Worm (Caenorhabditis elegans) whole organism, L4 larva: Measurements from ENCODE around the gene scrm-3.

Experiments
- D1046.2 ChIP-seq: fragments of 200-800 bp; sonication (Bioruptor generic); IDR thresholded peaks from 2 replicates; pipeline ENCODE4 v1.3.6; 2022; ENCODE audit warnings: missing genetic modification characterization, missing compliant biosample characterization
- F26F4.8 ChIP-seq: fragments of 200-800 bp; sonication (Bioruptor generic); conservative IDR thresholded peaks from 2 replicates; pipeline ENCODE4 v1.3.6; 2022; ENCODE audit warnings: missing genetic modification characterization, missing compliant biosample characterization
- R02D3.7 ChIP-seq: fragments of 150-350 bp; sonication (generic microtip); optimal IDR thresholded peaks from 3 replicates; lab custom pipeline; 2014; ENCODE audit warnings: missing biosample characterization, missing genetic modification characterization
- Y48G9A.11 ChIP-seq: fragments of 200-800 bp; sonication (Bioruptor generic); IDR thresholded peaks from 2 replicates; pipeline ENCODE4 v1.3.6; 2022; ENCODE audit warnings: missing genetic modification reagents, missing genetic modification characterization, missing compliant biosample characterization
- Y5F2A.4 ChIP-seq: fragments of 200-800 bp; sonication (Bioruptor generic); optimal IDR thresholded peaks from 2 replicates; lab custom pipeline; 2018; ENCODE audit warnings: mild to moderate bottlenecking, missing genetic modification characterization, missing compliant biosample characterization
- aha-1 ChIP-seq: fragments of 150-350 bp; peaks from one replicate; lab custom pipeline; 2014; ENCODE audit warnings: missing biosample characterization, missing genetic modification characterization
- arid-1 ChIP-seq: fragments of 200-800 bp; sonication (Bioruptor generic); conservative IDR thresholded peaks from 2 replicates; pipeline ENCODE4 v1.3.6; 2022; ENCODE audit warnings: missing genetic modification reagents, missing genetic modification characterization, missing compliant biosample characterization
- ceh-20 ChIP-seq: fragments of 200-800 bp; sonication (Bioruptor generic); IDR thresholded peaks from 2 replicates; pipeline ENCODE4 v1.3.6; 2022; ENCODE audit warnings: missing genetic modification reagents, missing genetic modification characterization, missing compliant biosample characterization
- ceh-32 ChIP-seq: sonication (generic microtip); optimal IDR thresholded peaks from 2 replicates; lab custom pipeline; 2016; ENCODE audit warnings: mild to moderate bottlenecking, missing genetic modification characterization, missing compliant biosample characterization; ENCODE audit not compliant: poor library complexity
- ceh-44 ChIP-seq: fragments of 200-800 bp; sonication (Bioruptor generic); IDR thresholded peaks from 2 replicates; pipeline ENCODE4 v1.3.6; 2022; ENCODE audit warnings: missing genetic modification reagents, missing genetic modification characterization, missing compliant biosample characterization
- ceh-82 ChIP-seq: sonication (generic microtip); optimal IDR thresholded peaks from 2 replicates; lab custom pipeline; 2017; ENCODE audit warnings: missing biosample characterization, missing genetic modification characterization
- ces-1 ChIP-seq: fragments of 150-350 bp; sonication (generic microtip); optimal IDR thresholded peaks from 4 replicates; lab custom pipeline; 2014; ENCODE audit warnings: missing biosample characterization, missing genetic modification reagents, missing genetic modification characterization
- daf-12 ChIP-seq: fragments of 150-350 bp; optimal IDR thresholded peaks from 2 replicates; lab custom pipeline; 2014; ENCODE audit warnings: missing biosample characterization, missing genetic modification reagents, missing genetic modification characterization
- daf-16 ChIP-seq, 3 experiments: sonication (generic microtip); optimal IDR thresholded peaks; 2 replicates each; lab custom pipeline; 2016 to 2017; ENCODE audit warnings: missing genetic modification characterization in 3 of 3, missing genetic modification reagents in 3 of 3, mild to moderate bottlenecking in 2 of 3, missing compliant biosample characterization in 2 of 3, missing biosample characterization in 1 of 3, moderate library complexity in 1 of 3
- dmd-6 ChIP-seq: fragments of 200-800 bp; sonication (Bioruptor generic); IDR thresholded peaks from 2 replicates; pipeline ENCODE4 v1.3.6; 2022; ENCODE audit warnings: missing genetic modification reagents, missing genetic modification characterization, missing compliant biosample characterization
- dmd-8 ChIP-seq: fragments of 200-800 bp; sonication (Bioruptor generic); IDR thresholded peaks from 2 replicates; pipeline ENCODE4 v1.3.6; 2022; ENCODE audit warnings: missing genetic modification characterization, missing compliant biosample characterization
- fkh-10 ChIP-seq: fragments of 150-350 bp; optimal IDR thresholded peaks from 2 replicates; lab custom pipeline; 2014; ENCODE audit warnings: missing biosample characterization, missing genetic modification reagents, missing genetic modification characterization
- hif-1 ChIP-seq, 2 experiments: sonication (generic microtip); optimal IDR thresholded peaks; 2 replicates each; lab custom pipeline; 2016 to 2017; ENCODE audit warnings: missing compliant biosample characterization in 2 of 2, missing genetic modification characterization in 2 of 2, missing genetic modification reagents in 2 of 2, missing genotype in 2 of 2, mild to moderate bottlenecking in 1 of 2
- hlh-11 ChIP-seq: fragments of 200-800 bp; sonication (Bioruptor generic); optimal IDR thresholded peaks from 2 replicates; lab custom pipeline; 2018; ENCODE audit warnings: mild to moderate bottlenecking, missing genetic modification characterization, missing compliant biosample characterization
- hlh-30 ChIP-seq: sonication (generic microtip); optimal IDR thresholded peaks from 2 replicates; lab custom pipeline; 2017; ENCODE audit warnings: antibody characterized with exemption, mild to moderate bottlenecking, missing genetic modification characterization, missing compliant biosample characterization; ENCODE audit not compliant: insufficient read depth
- jun-1 ChIP-seq: fragments of 150-350 bp; optimal IDR thresholded peaks from 2 replicates; lab custom pipeline; 2014; ENCODE audit warnings: missing biosample characterization, missing genetic modification reagents, missing genetic modification characterization
- lin-29 ChIP-seq: fragments of 200-800 bp; sonication (Bioruptor generic); IDR thresholded peaks from 2 replicates; pipeline ENCODE4 v1.3.6; 2022; ENCODE audit warnings: missing genetic modification reagents, missing genetic modification characterization, missing compliant biosample characterization
- lsy-2 ChIP-seq, 2 experiments: fragments of 150-350 bp in 1 of 2; sonication (generic microtip) in 1 of 2; optimal IDR thresholded peaks; 2 replicates each; lab custom pipeline; 2014 to 2017; ENCODE audit warnings: missing biosample characterization in 2 of 2, missing genetic modification characterization in 2 of 2
- nhr-10 ChIP-seq: fragments of 150-350 bp; optimal IDR thresholded peaks from 2 replicates; lab custom pipeline; 2014; ENCODE audit warnings: missing biosample characterization, missing genetic modification characterization
- nhr-102 ChIP-seq: sonication (generic microtip); optimal IDR thresholded peaks from 2 replicates; lab custom pipeline; 2016; ENCODE audit warnings: mild to moderate bottlenecking, missing genetic modification characterization, moderate library complexity, missing compliant biosample characterization
- nhr-11 ChIP-seq: fragments of 150-350 bp; optimal IDR thresholded peaks from 2 replicates; lab custom pipeline; 2014; ENCODE audit warnings: missing biosample characterization, missing genetic modification characterization
- nhr-28 ChIP-seq: fragments of 150-350 bp; optimal IDR thresholded peaks from 2 replicates; lab custom pipeline; 2014; ENCODE audit warnings: missing biosample characterization, missing genetic modification characterization
- nhr-42 ChIP-seq: fragments of 200-800 bp; sonication (Bioruptor generic); IDR thresholded peaks from 2 replicates; pipeline ENCODE4 v1.3.6; 2022; ENCODE audit warnings: missing genetic modification characterization, missing compliant biosample characterization
- nhr-48 ChIP-seq: sonication (generic microtip); optimal IDR thresholded peaks from 2 replicates; lab custom pipeline; 2016; ENCODE audit warnings: mild to moderate bottlenecking, missing genetic modification characterization, missing compliant biosample characterization
- nhr-6 ChIP-seq: fragments of 150-350 bp; optimal IDR thresholded peaks from 2 replicates; lab custom pipeline; 2014; ENCODE audit warnings: missing biosample characterization, missing genetic modification characterization
- nhr-77 ChIP-seq: fragments of 150-350 bp; optimal IDR thresholded peaks from 2 replicates; lab custom pipeline; 2014; ENCODE audit warnings: missing biosample characterization, missing genetic modification characterization
- pha-4 ChIP-seq, 2 experiments: fragments of 150-350 bp in 1 of 2; fragments of 200-800 bp in 1 of 2; sonication (Bioruptor generic) in 1 of 2; IDR thresholded peaks in 1 of 2; optimal IDR thresholded peaks in 1 of 2; 2 replicates each; pipeline versions ENCODE4 v1.3.6 to Lab custom; 2014 to 2022; ENCODE audit warnings: missing genetic modification characterization in 2 of 2, missing genetic modification reagents in 2 of 2, missing biosample characterization in 1 of 2, missing compliant biosample characterization in 1 of 2
- set-16 ChIP-seq: fragments of 200-800 bp; sonication (Bioruptor generic); IDR thresholded peaks from 2 replicates; pipeline ENCODE4 v1.3.6; 2022; ENCODE audit warnings: missing genetic modification reagents, missing genetic modification characterization, missing compliant biosample characterization
- snpc-4 ChIP-seq: fragments of 150-350 bp; optimal IDR thresholded peaks from 2 replicates; lab custom pipeline; 2014; ENCODE audit warnings: missing biosample characterization, missing genetic modification characterization
- unc-130 ChIP-seq: sonication (generic microtip); optimal IDR thresholded peaks from 2 replicates; lab custom pipeline; 2016; ENCODE audit warnings: missing genetic modification reagents, missing genetic modification characterization, missing compliant biosample characterization
- unc-39 ChIP-seq: sonication (generic microtip); optimal IDR thresholded peaks from 2 replicates; lab custom pipeline; 2017; ENCODE audit warnings: missing biosample characterization, missing genetic modification characterization
- unc-62 ChIP-seq, 3 experiments: fragments of 150-350 bp in 1 of 3; sonication (generic microtip); optimal IDR thresholded peaks in 2 of 3; peaks in 1 of 3; 1 replicate in 1 of 3; 2 replicates in 2 of 3; lab custom pipeline; 2014 to 2017; ENCODE audit warnings: missing biosample characterization in 3 of 3, missing genetic modification characterization in 3 of 3, missing genetic modification reagents in 3 of 3, missing genotype in 1 of 3
- zfp-2 ChIP-seq: sonication (generic microtip); optimal IDR thresholded peaks from 2 replicates; lab custom pipeline; 2016; ENCODE audit warnings: mild to moderate bottlenecking, missing genetic modification characterization, missing compliant biosample characterization
- ztf-11 ChIP-seq: fragments of 150-350 bp; optimal IDR thresholded peaks from 2 replicates; lab custom pipeline; 2014; ENCODE audit warnings: missing biosample characterization, missing genetic modification characterization

Gene scrm-3

ce11 chrV:3347486-3347885 lies 9.5 kb downstream of the scrm-3 start:
- TF ChIP-seq Y48G9A.11 (GFP tag; lab: Robert Waterston, UW) = no peak
- peak; percentile 40 for TF ChIP-seq aha-1
- no peak for TF ChIP-seq pha-4 (GFP tag; IDR thresholded peaks at IDR 0.05; lab: Robert Waterston, UW)
- no peak for TF ChIP-seq pha-4 (tag; optimal IDR thresholded peaks at IDR 0.05; lab: Kevin White, UChicago)
- TF ChIP-seq unc-39 (tag; lab: Kevin White, UChicago) = no peak
- TF ChIP-seq nhr-102 (tag; lab: Kevin White, UChicago) = no peak
- no peak for TF ChIP-seq jun-1 (tag; lab: Kevin White, UChicago)
- peak in 1 of 2 experiments; percentile 82 for TF ChIP-seq daf-16 (GFP tag; optimal IDR thresholded peaks at IDR 0.05; lab: Kevin White, UChicago)
- no peak for TF ChIP-seq daf-16 (tag; optimal IDR thresholded peaks at IDR 0.05; lab: Kevin White, UChicago)
- peak; percentile 58 for TF ChIP-seq dmd-6 (GFP tag; lab: Robert Waterston, UW)
- TF ChIP-seq daf-12 (tag; lab: Kevin White, UChicago) = no peak
- 0 out of 2 replicates have a peak, but pooled peaks have one; percentile 47 for TF ChIP-seq ceh-20 (GFP tag; lab: Robert Waterston, UW)
- TF ChIP-seq hlh-11 (tag; lab: Kevin White, UChicago) = peak; percentile 64
- peak; percentile 2 for TF ChIP-seq nhr-48 (tag; lab: Kevin White, UChicago)

- TF ChIP-seq aha-1 (peak; percentile 94), F26F4.8 (no peak), dmd-8 (GFP tag; lab: Robert Waterston, UW) (no peak), hif-1 (tag; optimal IDR thresholded peaks at IDR 0.05; lab: Kevin White, UChicago) (no peak), nhr-28 (tag; lab: Kevin White, UChicago) (peak; percentile 23), unc-130 (GFP tag; lab: Kevin White, UChicago) (no peak)
Measured at ce11 chrV:3346434-3347019, 10.5 kb downstream of the scrm-3 start, which contains the start of gene fbxa-65. Gene fbxa-65, minus strand, starts transcription at chrV:3346484.

ce11 chrV:3344001-3344400 lies 13.0 kb downstream of the scrm-3 start:
- TF ChIP-seq ceh-20 (GFP tag; lab: Robert Waterston, UW) = 0 out of 2 replicates have a peak, but pooled peaks have one; percentile 75
- no peak for TF ChIP-seq zfp-2 (tag; lab: Kevin White, UChicago)
- no peak for TF ChIP-seq ceh-44
- no peak for TF ChIP-seq ceh-32 (tag; lab: Kevin White, UChicago)
- TF ChIP-seq dmd-6 (GFP tag; lab: Robert Waterston, UW) = peak; percentile 22; the same call in 1 of the 2 replicates
- TF ChIP-seq unc-62 (GFP tag; optimal IDR thresholded peaks at IDR 0.05 in 1 of 2; lab: Kevin White, UChicago) = peak in 1 of 2 experiments; percentile 88
- TF ChIP-seq unc-62 (tag; optimal IDR thresholded peaks at IDR 0.05; lab: Kevin White, UChicago) = no peak
- TF ChIP-seq jun-1 (tag; lab: Kevin White, UChicago) = no peak
- TF ChIP-seq lsy-2 (tag; optimal IDR thresholded peaks at IDR 0.05; lab: Kevin White, UChicago) = no peak
- TF ChIP-seq hlh-30 (tag; lab: Kevin White, UChicago) = peak; percentile 17
- TF ChIP-seq hlh-11 (tag; lab: Kevin White, UChicago) = peak; percentile 67
- no peak for TF ChIP-seq snpc-4 (tag; lab: Kevin White, UChicago)
- no peak for TF ChIP-seq lin-29 (GFP tag; lab: Robert Waterston, UW)
- TF ChIP-seq nhr-11 (tag; lab: Kevin White, UChicago) = peak; percentile 36
- TF ChIP-seq aha-1 = peak; percentile 62
- TF ChIP-seq daf-16 (GFP tag; optimal IDR thresholded peaks at IDR 0.05; lab: Kevin White, UChicago) = peak in 1 of 2 experiments; percentile 30
- TF ChIP-seq daf-16 (tag; optimal IDR thresholded peaks at IDR 0.05; lab: Kevin White, UChicago) = no peak
- TF ChIP-seq fkh-10 = no peak
- TF ChIP-seq hif-1 (tag; optimal IDR thresholded peaks at IDR 0.05; lab: Kevin White, UChicago) = peak in 1 of 2 experiments; percentile 59
- TF ChIP-seq, all 104 proteins: peak for 9

ce11 chrV:3342504-3342903 lies 14.5 kb downstream of the scrm-3 start, which contains the start of gene C17B7.3:
Gene C17B7.3, plus strand, starts transcription at chrV:3342804.
- TF ChIP-seq D1046.2 (no peak), nhr-11 (tag; lab: Kevin White, UChicago) (no peak), set-16 (no peak), R02D3.7 (no peak), nhr-10 (tag; lab: Kevin White, UChicago) (no peak), nhr-48 (tag; lab: Kevin White, UChicago) (no peak), nhr-42 (GFP tag; lab: Robert Waterston, UW) (no peak), ces-1 (GFP tag; lab: Kevin White, UChicago) (no peak), F26F4.8 (no peak), ceh-82 (tag; lab: Kevin White, UChicago) (no peak), Y5F2A.4 (GFP tag; lab: Kevin White, UChicago) (no peak), nhr-77 (tag; lab: Kevin White, UChicago) (no peak), ztf-11 (tag; lab: Kevin White, UChicago) (no peak), arid-1 (no peak), nhr-6 (tag; lab: Kevin White, UChicago) (no peak)
- TF ChIP-seq, all 104 proteins: peak for 0
